Worm (Caenorhabditis elegans) whole organism, midembryonic: ENCODE results near the gene zer-1.

Experiments
- flt-1 ChIP-seq: fragments of 200-800 bp; sonication (Bioruptor generic); IDR thresholded peaks from 2 replicates; pipeline ENCODE4 v1.3.6; 2022; ENCODE audit warnings: missing genetic modification characterization, missing compliant biosample characterization
- tab-1 ChIP-seq: fragments of 200-800 bp; sonication (Bioruptor generic); IDR thresholded peaks from 2 replicates; pipeline ENCODE4 v1.3.6; 2022; ENCODE audit warnings: missing genetic modification characterization, missing compliant biosample characterization

DNA sequence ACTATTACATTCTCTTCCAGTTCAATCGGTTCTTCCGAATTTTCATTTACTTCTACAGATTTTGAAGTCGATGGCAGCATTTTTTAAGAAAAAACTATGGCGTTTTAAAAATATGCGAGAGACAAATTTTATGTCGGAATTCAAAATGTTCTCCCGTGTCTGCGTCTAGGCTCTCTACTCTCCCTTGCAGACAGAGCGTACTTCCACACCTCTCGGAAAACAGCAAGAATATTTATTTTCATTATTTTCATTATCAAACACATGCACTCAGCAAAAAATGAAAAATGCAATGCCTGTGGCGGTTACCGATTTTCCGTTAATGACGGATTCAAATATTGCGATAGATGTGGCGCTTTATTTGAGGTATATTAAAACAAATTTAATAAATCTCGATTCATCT lies 8.9 kb upstream of the zer-1 start, which contains the start of the genes ztf-18 and F23H11.2:
- TF ChIP-seq flt-1 (no peak), tab-1 (GFP tag; lab: Robert Waterston, UW) (no peak)
